Fruit fly (Drosophila melanogaster): ENCODE data around the gene CG43703.
A peak's percentile ranks its signal among the peaks of the same experiment; 100 is the strongest.

CG43703 gene

dm6 chr2L:3771109-3772067 is 6.1 kb downstream of the CG43703 start, which contains the start of gene bowl (continued):
- TF ChIP-seq Nf-YA (GFP tag; IDR thresholded peaks at IDR 0.05) (peak; percentile 91), CG16813 (GFP tag; IDR thresholded peaks at IDR 0.05; ENCODE audit: partially characterized antibody) (no peak), D (optimal IDR thresholded peaks at IDR 0.05) (peak; percentile 71), D (GFP tag; optimal IDR thresholded peaks at IDR 0.05) (peak; percentile 92), sug (tag; optimal IDR thresholded peaks at IDR 0.05) (peak; percentile 66), CG5180 (GFP tag; optimal IDR thresholded peaks at IDR 0.05) (peak; percentile 68), scrt (GFP tag; optimal IDR thresholded peaks at IDR 0.05) (peak; percentile 86), ranshi (GFP tag; IDR thresholded peaks at IDR 0.05) (peak; percentile 96), lilli (GFP tag; optimal IDR thresholded peaks at IDR 0.05) (peak; percentile 98), slp2 (GFP tag; optimal IDR thresholded peaks at IDR 0.05) (peak; percentile 92), ap (GFP tag; IDR thresholded peaks at IDR 0.05) (peak; percentile 96), B-H1 (GFP tag; IDR thresholded peaks at IDR 0.05) (peak; percentile 94), slou (GFP tag; optimal IDR thresholded peaks at IDR 0.05) (peak; percentile 62), pb (GFP tag; optimal IDR thresholded peaks at IDR 0.05) (peak; percentile 83), CkIIα-i1 (GFP tag; IDR thresholded peaks at IDR 0.05) (peak; percentile 63; the same call in 1 of the 2 replicates), Meics (GFP tag; optimal IDR thresholded peaks at IDR 0.05) (peak; percentile 89), CG11456 (GFP tag; IDR thresholded peaks at IDR 0.05) (peak; percentile 88), B-H2 (GFP tag; optimal IDR thresholded peaks at IDR 0.05) (peak; percentile 39), lov (optimal IDR thresholded peaks at IDR 0.05) (no peak), lov (GFP tag; IDR thresholded peaks at IDR 0.05) (peak; percentile 96), Nf-YC (tag; optimal IDR thresholded peaks at IDR 0.05) (peak; percentile 74), ken (GFP tag; IDR thresholded peaks at IDR 0.05) (peak; percentile 93), Gug (GFP tag; IDR thresholded peaks at IDR 0.05) (peak; percentile 77; the same call in 3 of the 4 replicates), crol (GFP tag; IDR thresholded peaks at IDR 0.05) (peak; percentile 82), Ets65A (GFP tag) (peak; percentile 90), gcm2 (GFP tag; optimal IDR thresholded peaks at IDR 0.05) (peak; percentile 94), CG3407 (GFP tag; optimal IDR thresholded peaks at IDR 0.05) (peak; percentile 93), CG6689 (GFP tag; IDR thresholded peaks at IDR 0.05) (peak; percentile 97), Gsc (GFP tag; IDR thresholded peaks at IDR 0.05) (peak; percentile 91), CG12942 (GFP tag; optimal IDR thresholded peaks at IDR 0.05) (peak; percentile 91), CG2116 (GFP tag; optimal IDR thresholded peaks at IDR 0.05) (peak; percentile 74), Jarid2 (GFP tag; optimal IDR thresholded peaks at IDR 0.05) (peak; percentile 85), lmd (GFP tag; IDR thresholded peaks at IDR 0.05) (peak; percentile 97), CG12219 (GFP tag; optimal IDR thresholded peaks at IDR 0.05) (peak; percentile 96), Hmr (GFP tag; optimal IDR thresholded peaks at IDR 0.05) (peak; percentile 96), CG2129 (GFP tag; IDR thresholded peaks at IDR 0.05; ENCODE audit: partially characterized antibody) (no peak), CG12155 (GFP tag; optimal IDR thresholded peaks at IDR 0.05) (peak; percentile 97), Six4 (GFP tag; optimal IDR thresholded peaks at IDR 0.05) (peak; percentile 88), bowl (GFP tag; IDR thresholded peaks at IDR 0.05) (peak; percentile 99), CG1792 (GFP tag; optimal IDR thresholded peaks at IDR 0.05) (peak; percentile 87), sob (GFP tag; IDR thresholded peaks at IDR 0.05) (peak; percentile 97), Pdp1 (GFP tag; optimal IDR thresholded peaks at IDR 0.05) (peak; percentile 89 to 92), HLH4C (GFP tag; IDR thresholded peaks at IDR 0.05; ENCODE audit: partially characterized antibody) (0 out of 3 replicates have a peak, but pooled peaks have one; percentile 10), nerfin-2 (GFP tag; IDR thresholded peaks at IDR 0.05; ENCODE audit: partially characterized antibody) (no peak), gt (GFP tag; IDR thresholded peaks at IDR 0.05) (peak; percentile 83), MBD-R2 (GFP tag; IDR thresholded peaks at IDR 0.05) (peak; percentile 89), cato (GFP tag; optimal IDR thresholded peaks at IDR 0.05; ENCODE audit: borderline replicate concordance) (peak; percentile 95), TFAM (GFP tag; optimal IDR thresholded peaks at IDR 0.05) (peak; percentile 46), dan (GFP tag; IDR thresholded peaks at IDR 0.05) (peak; percentile 91)

All from whole organism, embryonic.